Worm (Caenorhabditis elegans) whole organism, L1 larva: ENCODE results near the gene C17A2.2.

Source experiments
- C04F5.9 ChIP-seq: sonication (generic microtip); optimal IDR thresholded peaks from 2 replicates; lab custom pipeline; 2016; ENCODE audit warnings: missing genetic modification characterization, missing compliant biosample characterization
- C16A3.4 ChIP-seq: fragments of 150-350 bp; optimal IDR thresholded peaks from 2 replicates; lab custom pipeline; 2014; ENCODE audit warnings: missing biosample characterization, missing genetic modification characterization
- C34B4.2 ChIP-seq: sonication (generic microtip); optimal IDR thresholded peaks from 2 replicates; lab custom pipeline; 2017; ENCODE audit warnings: mild to moderate bottlenecking, missing genetic modification characterization, missing compliant biosample characterization
- F16B12.6 ChIP-seq: fragments of 150-350 bp; optimal IDR thresholded peaks from 2 replicates; lab custom pipeline; 2014; ENCODE audit warnings: missing biosample characterization, missing genetic modification characterization
- aha-1 ChIP-seq: fragments of 150-350 bp; optimal IDR thresholded peaks from 2 replicates; lab custom pipeline; 2014; ENCODE audit warnings: missing biosample characterization, missing genetic modification characterization
- ama-1 ChIP-seq: fragments of 150-350 bp; optimal IDR thresholded peaks from 2 replicates; lab custom pipeline; 2014
- ceh-8 ChIP-seq: fragments of 200-800 bp; sonication (Bioruptor generic); optimal IDR thresholded peaks from 2 replicates; lab custom pipeline; 2018; ENCODE audit warnings: mild to moderate bottlenecking, missing genetic modification characterization, moderate library complexity, missing compliant biosample characterization
- ceh-82 ChIP-seq, 3 experiments: fragments of 150-350 bp in 1 of 3; sonication (generic microtip) in 2 of 3; optimal IDR thresholded peaks; 2 replicates each; lab custom pipeline; 2014 to 2017; ENCODE audit warnings: missing biosample characterization in 3 of 3, missing genetic modification characterization in 3 of 3
- ceh-90 ChIP-seq: sonication (generic microtip); optimal IDR thresholded peaks from 2 replicates; lab custom pipeline; 2016; ENCODE audit warnings: missing genetic modification characterization, missing compliant biosample characterization
- efl-1 ChIP-seq, 4 experiments: fragments of 150-350 bp; optimal IDR thresholded peaks in 3 of 4; peaks in 1 of 4; 1 replicate in 1 of 4; 2 replicates in 3 of 4; lab custom pipeline; 2014; ENCODE audit warnings: missing biosample characterization in 2 of 4, missing genetic modification characterization in 2 of 4, missing genetic modification reagents in 2 of 4
- egl-27 ChIP-seq, 2 experiments: fragments of 150-350 bp in 1 of 2; sonication (generic microtip); optimal IDR thresholded peaks; 3 replicates each; lab custom pipeline; 2017 to 2018; ENCODE audit warnings: missing biosample characterization in 2 of 2, missing genetic modification characterization in 2 of 2, missing genetic modification reagents in 2 of 2
- fos-1 ChIP-seq: fragments of 150-350 bp; optimal IDR thresholded peaks from 2 replicates; lab custom pipeline; 2014; ENCODE audit warnings: missing biosample characterization, missing genetic modification characterization
- hpl-2 ChIP-seq: fragments of 150-350 bp; optimal IDR thresholded peaks from 2 replicates; lab custom pipeline; 2014; ENCODE audit warnings: missing biosample characterization, missing genetic modification reagents, missing genetic modification characterization
- isw-1 ChIP-seq: fragments of 200-800 bp; sonication (Bioruptor generic); IDR thresholded peaks from 2 replicates; pipeline ENCODE4 v1.3.6; 2022; ENCODE audit warnings: missing genetic modification characterization, missing compliant biosample characterization
- lin-13 ChIP-seq: fragments of 150-350 bp; optimal IDR thresholded peaks from 2 replicates; lab custom pipeline; 2014; ENCODE audit warnings: missing biosample characterization, missing genetic modification reagents, missing genetic modification characterization
- lin-15B ChIP-seq: fragments of 150-350 bp; sonication (generic microtip); optimal IDR thresholded peaks from 3 replicates; lab custom pipeline; 2014; ENCODE audit warnings: missing biosample characterization, missing genetic modification characterization
- lin-39 ChIP-seq: fragments of 150-350 bp; optimal IDR thresholded peaks from 2 replicates; lab custom pipeline; 2014; ENCODE audit warnings: missing biosample characterization, missing genetic modification reagents, missing genetic modification characterization
- lir-3 ChIP-seq: sonication (generic microtip); optimal IDR thresholded peaks from 2 replicates; lab custom pipeline; 2016; ENCODE audit warnings: mild to moderate bottlenecking, missing genetic modification characterization, moderate library complexity, missing compliant biosample characterization; ENCODE audit not compliant: poor library complexity
- lsy-2 ChIP-seq, 2 experiments: fragments of 150-350 bp; optimal IDR thresholded peaks; 2 replicates each; lab custom pipeline; 2014; ENCODE audit warnings: missing biosample characterization in 2 of 2, missing genetic modification characterization in 2 of 2
- mab-9 ChIP-seq: fragments of 200-800 bp; sonication (Bioruptor generic); IDR thresholded peaks from 2 replicates; pipeline ENCODE4 v1.3.6; 2022; ENCODE audit warnings: missing genetic modification reagents, missing genetic modification characterization, missing compliant biosample characterization
- mdl-1 ChIP-seq, 2 experiments: fragments of 150-350 bp; optimal IDR thresholded peaks; 2 replicates each; lab custom pipeline; 2014 to 2017; ENCODE audit warnings: missing biosample characterization in 2 of 2, missing genetic modification characterization in 2 of 2, inconsistent platforms in 1 of 2
- nhr-11 ChIP-seq: fragments of 150-350 bp; optimal IDR thresholded peaks from 2 replicates; lab custom pipeline; 2014; ENCODE audit warnings: missing biosample characterization, missing genetic modification characterization
- nhr-12 ChIP-seq: sonication (generic microtip); optimal IDR thresholded peaks from 2 replicates; lab custom pipeline; 2017; ENCODE audit warnings: missing biosample characterization, missing genetic modification characterization
- nhr-19 ChIP-seq: fragments of 200-800 bp; sonication (Bioruptor generic); conservative IDR thresholded peaks from 2 replicates; pipeline ENCODE4 v1.3.6; 2022; ENCODE audit warnings: missing genetic modification characterization, missing compliant biosample characterization
- nhr-237 ChIP-seq: fragments of 150-350 bp; optimal IDR thresholded peaks from 2 replicates; lab custom pipeline; 2014; ENCODE audit warnings: missing biosample characterization, missing genetic modification characterization
- nhr-47 ChIP-seq: sonication (generic microtip); optimal IDR thresholded peaks from 2 replicates; lab custom pipeline; 2016; ENCODE audit warnings: mild to moderate bottlenecking, missing genetic modification characterization, moderate library complexity, missing compliant biosample characterization
- nhr-85 ChIP-seq: sonication (generic microtip); peaks from one replicate; lab custom pipeline; 2016; ENCODE audit warnings: missing genetic modification characterization, inconsistent platforms, missing compliant biosample characterization
- pqm-1 ChIP-seq: sonication (generic microtip); optimal IDR thresholded peaks from 3 replicates; lab custom pipeline; 2017; ENCODE audit warnings: missing biosample characterization, missing genetic modification characterization
- skn-1 ChIP-seq: fragments of 150-350 bp; optimal IDR thresholded peaks from 2 replicates; lab custom pipeline; 2014; ENCODE audit warnings: missing biosample characterization, missing genetic modification characterization
- sptf-1 ChIP-seq: fragments of 150-350 bp; optimal IDR thresholded peaks from 2 replicates; lab custom pipeline; 2014; ENCODE audit warnings: missing biosample characterization, missing genetic modification characterization
- swsn-7 ChIP-seq: sonication (generic microtip); optimal IDR thresholded peaks from 2 replicates; lab custom pipeline; 2016; ENCODE audit warnings: missing genetic modification characterization, missing compliant biosample characterization
- tbx-2 ChIP-seq: sonication (generic microtip); optimal IDR thresholded peaks from 2 replicates; lab custom pipeline; 2016; ENCODE audit warnings: missing genetic modification characterization, missing compliant biosample characterization
- unc-62 ChIP-seq: fragments of 150-350 bp; optimal IDR thresholded peaks from 2 replicates; lab custom pipeline; 2014; ENCODE audit warnings: missing biosample characterization, missing genetic modification reagents, missing genetic modification characterization
- unc-86 ChIP-seq: sonication (generic microtip); optimal IDR thresholded peaks from 2 replicates; lab custom pipeline; 2016; ENCODE audit warnings: missing genetic modification characterization, missing compliant biosample characterization
- vab-15 ChIP-seq: sonication (generic microtip); optimal IDR thresholded peaks from 2 replicates; lab custom pipeline; 2017; ENCODE audit warnings: missing genotype, mild to moderate bottlenecking, missing genetic modification characterization, missing compliant biosample characterization
- zag-1 ChIP-seq: fragments of 150-350 bp; optimal IDR thresholded peaks from 2 replicates; lab custom pipeline; 2014; ENCODE audit warnings: missing biosample characterization, missing genetic modification characterization
- zip-4 ChIP-seq: fragments of 200-800 bp; sonication (Bioruptor generic); optimal IDR thresholded peaks from 2 replicates; lab custom pipeline; 2018; ENCODE audit warnings: mild to moderate bottlenecking, missing genetic modification characterization, moderate library complexity, missing compliant biosample characterization
- ztf-11 ChIP-seq, 2 experiments: sonication (generic microtip); optimal IDR thresholded peaks; 2 replicates each; lab custom pipeline; 2016 to 2017; ENCODE audit warnings: missing genetic modification characterization in 2 of 2, missing biosample characterization in 1 of 2, missing compliant biosample characterization in 1 of 2
- ztf-4 ChIP-seq: fragments of 150-350 bp; optimal IDR thresholded peaks from 2 replicates; lab custom pipeline; 2014; ENCODE audit warnings: missing biosample characterization, missing genetic modification characterization

Gene C17A2.2

DNA sequence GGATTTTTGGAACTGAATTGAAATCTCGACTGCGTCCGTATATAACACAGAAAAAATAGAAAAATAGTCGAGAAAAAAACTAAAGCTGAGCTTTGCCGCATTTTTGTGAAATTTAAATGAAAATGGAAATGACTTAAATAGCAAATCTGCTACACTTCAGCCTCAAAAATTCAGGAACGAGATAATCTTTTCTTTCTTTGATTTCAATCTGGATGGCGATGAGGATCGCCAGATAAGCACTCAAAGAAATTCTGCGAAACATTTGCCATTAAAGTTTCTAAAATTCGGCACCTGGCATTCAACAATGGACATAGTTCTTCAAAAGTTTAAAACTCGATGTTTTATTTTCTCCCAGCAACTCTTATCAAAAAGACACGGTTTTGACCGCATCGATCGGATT, 2.8 kb upstream of the C17A2.2 start, which contains the start of the genes C17A2.7 and C17A2.3:
Gene C17A2.7 (minus strand): TSS at position 101 of the 400 bp plus-strand sequence.
Gene C17A2.3 (plus strand): TSS at position 305 of the 400 bp plus-strand sequence.
- TF ChIP-seq fos-1 (no peak), egl-27 (tag; optimal IDR thresholded peaks at IDR 0.05; lab: Kevin White, UChicago) (no peak), lsy-2 (tag; optimal IDR thresholded peaks at IDR 0.05; lab: Kevin White, UChicago) (no peak), C04F5.9 (tag; lab: Kevin White, UChicago) (no peak), aha-1 (tag; lab: Kevin White, UChicago) (no peak), zag-1 (tag; lab: Kevin White, UChicago) (no peak), nhr-47 (tag; lab: Kevin White, UChicago) (no peak), ztf-11 (tag; optimal IDR thresholded peaks at IDR 0.05; lab: Kevin White, UChicago) (no peak), lir-3 (tag; lab: Kevin White, UChicago) (no peak)

DNA sequence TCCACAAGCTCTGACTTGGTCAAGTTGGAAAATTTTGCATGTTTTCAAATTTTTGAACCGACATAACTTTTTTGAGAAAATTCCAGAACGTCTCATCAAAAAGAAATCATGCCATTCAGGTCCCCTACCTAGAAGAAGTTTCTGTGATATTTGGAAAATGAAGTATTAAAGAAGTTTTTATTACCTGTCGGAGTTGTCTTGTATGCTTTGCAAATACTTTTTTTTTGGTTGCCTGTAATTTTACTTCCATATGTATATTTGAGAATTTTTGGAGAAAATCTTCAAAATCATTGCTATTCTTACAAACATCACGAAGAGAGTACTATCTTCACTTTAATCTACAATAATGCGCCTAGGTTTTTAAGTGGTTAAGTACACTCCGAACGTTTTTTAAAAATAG, 4.5 kb downstream of the C17A2.2 start, which contains the start of gene nhr-72:
Gene nhr-72 (minus strand): TSS at position 101 of the 400 bp plus-strand sequence.
- TF ChIP-seq lir-3 (tag; lab: Kevin White, UChicago): no peak
- no peak for TF ChIP-seq hpl-2 (GFP tag; lab: Kevin White, UChicago)
- no peak for TF ChIP-seq unc-62 (GFP tag; lab: Kevin White, UChicago)
- no peak for TF ChIP-seq zag-1 (tag; lab: Kevin White, UChicago)
- TF ChIP-seq unc-86 (tag; lab: Kevin White, UChicago): no peak
- TF ChIP-seq mab-9 (GFP tag; lab: Robert Waterston, UW): no peak
- TF ChIP-seq swsn-7: no peak
- no peak for TF ChIP-seq lin-39 (tag; lab: Kevin White, UChicago)
- TF ChIP-seq pqm-1 (tag; lab: Kevin White, UChicago): no peak
- no peak for TF ChIP-seq sptf-1
- TF ChIP-seq nhr-11 (tag; lab: Kevin White, UChicago): no peak
- no peak for TF ChIP-seq lin-15B (tag; lab: Kevin White, UChicago)
- TF ChIP-seq C34B4.2: no peak
- no peak for TF ChIP-seq ztf-4 (tag; lab: Kevin White, UChicago)
- no peak for TF ChIP-seq F16B12.6

DNA sequence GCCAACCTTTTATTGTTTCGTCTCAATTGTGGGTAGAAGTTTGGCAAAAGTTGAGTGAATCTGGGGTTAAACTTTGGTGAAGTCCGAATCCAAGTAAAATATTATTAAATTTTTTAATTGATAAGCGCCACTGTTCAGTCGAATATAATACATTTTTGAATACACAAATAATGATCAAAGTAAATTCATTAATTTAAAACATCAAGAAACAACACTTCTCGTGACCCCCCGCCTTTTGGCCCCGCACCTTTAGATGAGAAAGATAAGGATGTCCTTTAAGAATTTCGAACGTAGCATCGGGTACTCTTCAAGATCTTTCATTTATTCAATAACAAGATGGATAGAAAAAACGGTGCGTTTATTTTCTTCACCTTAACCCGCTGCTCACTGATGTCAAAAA, 6.5 kb downstream of the C17A2.2 start, which contains the start of gene nhr-257:
Gene nhr-257 (plus strand): TSS at position 301 of the 400 bp plus-strand sequence.
- TF ChIP-seq ceh-8 (GFP tag; lab: Kevin White, UChicago): no peak
- TF ChIP-seq nhr-85: peak; percentile 49

DNA sequence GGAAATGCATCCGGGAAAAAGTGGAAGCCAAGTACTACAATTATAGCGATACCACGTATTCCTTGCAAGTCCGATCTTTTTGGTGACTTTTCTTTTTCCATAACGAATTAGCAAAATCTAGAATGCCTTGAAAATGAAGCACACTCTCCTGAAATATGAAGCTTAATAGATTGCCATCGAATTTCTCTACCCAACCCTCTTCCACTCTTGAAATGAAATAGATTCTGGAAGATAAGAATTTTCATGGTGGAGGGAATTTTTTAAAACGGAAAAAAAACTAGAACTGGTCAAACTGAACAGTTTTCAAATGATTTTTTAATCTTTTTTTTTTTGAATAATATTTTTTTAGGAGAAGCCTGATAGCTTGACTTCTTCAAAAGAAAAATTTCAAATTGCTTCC, 14.7 kb downstream of the C17A2.2 start, which contains the start of gene oac-11:
Gene oac-11 (minus strand): TSS at position 101 of the 400 bp plus-strand sequence.
- TF ChIP-seq ama-1 (lab: Kevin White, UChicago) (no peak), efl-1 (optimal IDR thresholded peaks at IDR 0.05; lab: Kevin White, UChicago) (no peak), efl-1 (GFP tag; optimal IDR thresholded peaks at IDR 0.05 in 1 of 2; lab: Kevin White, UChicago) (peak in 1 of 2 experiments; percentile 61)

DNA sequence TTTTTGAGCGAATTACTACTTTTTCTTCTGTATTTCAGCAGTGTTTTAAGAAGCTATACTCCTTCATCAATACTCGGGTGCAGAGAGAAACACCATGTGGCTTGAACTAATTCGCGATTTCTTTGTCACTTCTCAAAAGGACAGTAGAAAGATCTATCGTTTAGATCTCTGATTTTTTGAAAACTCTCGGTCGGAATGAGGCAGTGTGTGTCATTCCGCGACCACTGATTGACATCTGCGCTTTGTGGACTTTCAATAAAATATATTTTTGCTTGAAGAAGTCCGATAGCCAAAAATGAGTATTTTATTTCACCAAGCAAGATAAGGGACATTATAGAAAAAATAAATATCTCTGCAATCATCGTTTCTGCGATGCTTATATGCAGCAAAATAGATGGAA, 15.9 kb downstream of the C17A2.2 start:
- TF ChIP-seq tbx-2 (tag; lab: Kevin White, UChicago) (no peak), isw-1 (GFP tag; lab: Robert Waterston, UW) (no peak), C16A3.4 (tag; lab: Kevin White, UChicago) (no peak), sptf-1 (no peak), ceh-90 (tag; lab: Kevin White, UChicago) (no peak), aha-1 (tag; lab: Kevin White, UChicago) (no peak), skn-1 (tag; lab: Kevin White, UChicago) (no peak), ceh-8 (GFP tag; lab: Kevin White, UChicago) (no peak)

DNA sequence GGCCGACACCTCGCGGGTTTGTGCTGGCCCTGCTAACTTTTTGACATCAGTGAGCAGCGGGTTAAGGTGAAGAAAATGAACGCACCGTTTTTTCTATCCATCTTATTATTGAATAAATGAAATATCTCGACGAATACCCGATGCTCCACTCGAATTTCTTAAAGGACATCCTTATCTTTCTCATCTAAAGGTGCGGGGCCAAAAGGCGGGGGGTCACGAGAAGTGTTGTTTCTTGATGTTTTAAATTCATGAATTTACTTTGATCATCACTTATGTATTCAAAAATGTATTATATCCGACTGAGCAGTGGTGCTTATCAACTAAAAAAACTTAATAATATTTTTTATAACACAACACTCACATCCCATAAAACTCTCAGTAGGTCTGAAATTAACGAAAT, 18.5 kb downstream of the C17A2.2 start, which contains the start of gene nhr-261:
Gene nhr-261 (minus strand): TSS at position 101 of the 400 bp plus-strand sequence.
- no peak for TF ChIP-seq nhr-237
- TF ChIP-seq zag-1 (tag; lab: Kevin White, UChicago): no peak
- TF ChIP-seq nhr-47 (tag; lab: Kevin White, UChicago): no peak
- no peak for TF ChIP-seq nhr-12 (tag; lab: Kevin White, UChicago)
- TF ChIP-seq nhr-19: no peak
- TF ChIP-seq ceh-82 (tag; optimal IDR thresholded peaks at IDR 0.05; lab: Kevin White, UChicago): no peak
- TF ChIP-seq C16A3.4 (tag; lab: Kevin White, UChicago): no peak
- TF ChIP-seq mdl-1 (tag; optimal IDR thresholded peaks at IDR 0.05; lab: Kevin White, UChicago): no peak
- no peak for TF ChIP-seq nhr-11 (tag; lab: Kevin White, UChicago)
- TF ChIP-seq zip-4 (GFP tag; lab: Kevin White, UChicago): no peak
- TF ChIP-seq ama-1 (lab: Kevin White, UChicago): no peak
- no peak for TF ChIP-seq lin-13 (GFP tag; lab: Kevin White, UChicago)
- no peak for TF ChIP-seq vab-15 (tag; lab: Kevin White, UChicago)
